Worm (Caenorhabditis elegans): ENCODE data around the gene gcy-9.

DNA sequence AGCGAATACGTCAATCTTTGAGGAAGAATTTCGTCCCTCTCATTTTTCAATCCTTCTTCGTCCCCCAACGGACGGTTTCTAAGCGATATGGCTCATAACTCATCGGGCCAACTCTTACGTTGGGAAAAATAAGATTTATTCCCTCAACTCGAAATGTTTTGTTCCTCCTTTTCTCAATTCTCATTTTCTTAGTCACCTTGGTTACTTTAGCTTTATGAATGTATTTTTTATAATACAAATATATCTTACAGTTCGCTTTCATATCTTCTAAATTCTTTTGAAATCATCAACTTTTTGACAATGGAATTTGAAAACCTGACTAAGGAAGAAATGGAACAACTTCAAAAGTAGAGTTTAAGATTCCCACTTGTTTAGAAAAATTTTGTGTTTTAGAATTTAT, 8.3 kb downstream of the gcy-9 start, which contains the start of gene npr-9:
- TF ChIP-seq odd-2 (tag; optimal IDR thresholded peaks at IDR 0.05) (no peak), unc-55 (GFP tag; optimal IDR thresholded peaks at IDR 0.05) (no peak), elt-2 (tag; optimal IDR thresholded peaks at IDR 0.05) (no peak), eyg-1 (tag; optimal IDR thresholded peaks at IDR 0.05) (no peak), unc-42 (tag; optimal IDR thresholded peaks at IDR 0.05) (no peak), ceh-9 (tag; optimal IDR thresholded peaks at IDR 0.05) (no peak), gmeb-2 (tag; optimal IDR thresholded peaks at IDR 0.05) (no peak), nhr-11 (tag; optimal IDR thresholded peaks at IDR 0.05) (no peak)
